Worm (Caenorhabditis elegans) whole organism, L4 larva: ENCODE data around the gene ttn-1.
A peak's percentile ranks its signal among the peaks of the same experiment; 100 is the strongest.

Source experiments
- T20F7.1 ChIP-seq: fragments of 200-800 bp; sonication (Bioruptor generic); optimal IDR thresholded peaks from 2 replicates; lab custom pipeline; 2018; ENCODE audit warnings: mild to moderate bottlenecking, missing genetic modification characterization, missing compliant biosample characterization
- T26A8.4 ChIP-seq: fragments of 200-800 bp; sonication (Bioruptor generic); IDR thresholded peaks from 2 replicates; pipeline ENCODE4 v1.3.6; 2022; ENCODE audit warnings: missing genetic modification characterization, missing compliant biosample characterization
- Y48G9A.11 ChIP-seq: fragments of 200-800 bp; sonication (Bioruptor generic); IDR thresholded peaks from 2 replicates; pipeline ENCODE4 v1.3.6; 2022; ENCODE audit warnings: missing genetic modification reagents, missing genetic modification characterization, missing compliant biosample characterization
- ZK546.5 ChIP-seq, 2 experiments: sonication (generic microtip); optimal IDR thresholded peaks; 2 replicates each; lab custom pipeline; 2017; ENCODE audit warnings: missing biosample characterization in 2 of 2, missing genetic modification characterization in 2 of 2
- aha-1 ChIP-seq: fragments of 150-350 bp; peaks from one replicate; lab custom pipeline; 2014; ENCODE audit warnings: missing biosample characterization, missing genetic modification characterization
- aly-2 ChIP-seq: sonication (generic microtip); optimal IDR thresholded peaks from 2 replicates; lab custom pipeline; 2018; ENCODE audit warnings: missing biosample characterization, missing genetic modification characterization
- ama-1 ChIP-seq: fragments of 150-350 bp; optimal IDR thresholded peaks from 2 replicates; lab custom pipeline; 2014; ENCODE audit warnings: inconsistent platforms, mixed read lengths
- ceh-28 ChIP-seq: fragments of 150-350 bp; optimal IDR thresholded peaks from 2 replicates; lab custom pipeline; 2014; ENCODE audit warnings: missing biosample characterization, missing genetic modification reagents, missing genetic modification characterization
- ceh-62 ChIP-seq: sonication (generic microtip); optimal IDR thresholded peaks from 2 replicates; lab custom pipeline; 2017; ENCODE audit warnings: missing biosample characterization, missing genetic modification characterization
- ces-1 ChIP-seq: fragments of 150-350 bp; sonication (generic microtip); optimal IDR thresholded peaks from 4 replicates; lab custom pipeline; 2014; ENCODE audit warnings: missing biosample characterization, missing genetic modification reagents, missing genetic modification characterization
- ctbp-1 ChIP-seq: fragments of 200-800 bp; sonication (Bioruptor generic); IDR thresholded peaks from 2 replicates; pipeline ENCODE4 v1.3.6; 2022; ENCODE audit warnings: missing genetic modification reagents, missing genetic modification characterization, missing compliant biosample characterization
- daf-16 ChIP-seq, 3 experiments: sonication (generic microtip); optimal IDR thresholded peaks; 2 replicates each; lab custom pipeline; 2016 to 2017; ENCODE audit warnings: missing genetic modification characterization in 3 of 3, missing genetic modification reagents in 3 of 3, mild to moderate bottlenecking in 2 of 3, missing compliant biosample characterization in 2 of 3, missing biosample characterization in 1 of 3, moderate library complexity in 1 of 3
- duxl-1 ChIP-seq: sonication (generic microtip); optimal IDR thresholded peaks from 2 replicates; lab custom pipeline; 2016; ENCODE audit warnings: mild to moderate bottlenecking, missing genetic modification characterization, moderate library complexity, missing compliant biosample characterization; ENCODE audit not compliant: poor library complexity
- egl-43 ChIP-seq: fragments of 200-800 bp; sonication (Bioruptor generic); IDR thresholded peaks from 2 replicates; pipeline ENCODE4 v1.3.6; 2022; ENCODE audit warnings: missing genetic modification reagents, missing genetic modification characterization, missing compliant biosample characterization
- hif-1 ChIP-seq, 2 experiments: sonication (generic microtip); optimal IDR thresholded peaks; 2 replicates each; lab custom pipeline; 2016 to 2017; ENCODE audit warnings: missing compliant biosample characterization in 2 of 2, missing genetic modification characterization in 2 of 2, missing genetic modification reagents in 2 of 2, missing genotype in 2 of 2, mild to moderate bottlenecking in 1 of 2
- hlh-11 ChIP-seq: fragments of 200-800 bp; sonication (Bioruptor generic); optimal IDR thresholded peaks from 2 replicates; lab custom pipeline; 2018; ENCODE audit warnings: mild to moderate bottlenecking, missing genetic modification characterization, missing compliant biosample characterization
- hlh-30 ChIP-seq: sonication (generic microtip); optimal IDR thresholded peaks from 2 replicates; lab custom pipeline; 2017; ENCODE audit warnings: antibody characterized with exemption, mild to moderate bottlenecking, missing genetic modification characterization, missing compliant biosample characterization; ENCODE audit not compliant: insufficient read depth
- lin-1 ChIP-seq: fragments of 200-800 bp; sonication (Bioruptor generic); IDR thresholded peaks from 2 replicates; pipeline ENCODE4 v1.3.6; 2022; ENCODE audit warnings: missing genetic modification reagents, missing genetic modification characterization, missing compliant biosample characterization
- lin-13 ChIP-seq: fragments of 150-350 bp; optimal IDR thresholded peaks from 2 replicates; lab custom pipeline; 2014; ENCODE audit warnings: missing biosample characterization, missing genetic modification reagents, missing genetic modification characterization
- lir-3 ChIP-seq: sonication (generic microtip); optimal IDR thresholded peaks from 2 replicates; lab custom pipeline; 2016; ENCODE audit warnings: mild to moderate bottlenecking, missing genetic modification characterization, missing compliant biosample characterization
- lsy-2 ChIP-seq, 2 experiments: fragments of 150-350 bp in 1 of 2; sonication (generic microtip) in 1 of 2; optimal IDR thresholded peaks; 2 replicates each; lab custom pipeline; 2014 to 2017; ENCODE audit warnings: missing biosample characterization in 2 of 2, missing genetic modification characterization in 2 of 2
- madf-5 ChIP-seq, 2 experiments: fragments of 200-800 bp; sonication (Bioruptor generic); IDR thresholded peaks; 2 replicates each; pipeline ENCODE4 v1.3.6; 2022; ENCODE audit warnings: missing compliant biosample characterization in 2 of 2, missing genetic modification characterization in 2 of 2
- madf-9 ChIP-seq: fragments of 200-800 bp; sonication (Bioruptor generic); conservative IDR thresholded peaks from 2 replicates; pipeline ENCODE4 v1.3.6; 2022; ENCODE audit warnings: missing genetic modification reagents, missing genetic modification characterization, missing compliant biosample characterization
- mdt-29 ChIP-seq: fragments of 200-800 bp; sonication (Bioruptor generic); IDR thresholded peaks from 2 replicates; pipeline ENCODE4 v1.3.6; 2022; ENCODE audit warnings: missing genetic modification reagents, missing genetic modification characterization, missing compliant biosample characterization
- mep-1 ChIP-seq: fragments of 150-350 bp; sonication (generic microtip); optimal IDR thresholded peaks from 3 replicates; lab custom pipeline; 2014; ENCODE audit warnings: missing biosample characterization, missing genetic modification characterization
- mxl-2 ChIP-seq: fragments of 200-800 bp; sonication (Bioruptor generic); conservative IDR thresholded peaks from 2 replicates; pipeline ENCODE4 v1.3.6; 2022; ENCODE audit warnings: missing genetic modification reagents, missing genetic modification characterization, missing compliant biosample characterization
- nhr-11 ChIP-seq: fragments of 150-350 bp; optimal IDR thresholded peaks from 2 replicates; lab custom pipeline; 2014; ENCODE audit warnings: missing biosample characterization, missing genetic modification characterization
- nhr-41 ChIP-seq: fragments of 200-800 bp; sonication (Bioruptor generic); IDR thresholded peaks from 2 replicates; pipeline ENCODE4 v1.3.6; 2022; ENCODE audit warnings: missing genetic modification reagents, missing genetic modification characterization, missing compliant biosample characterization
- nhr-48 ChIP-seq: sonication (generic microtip); optimal IDR thresholded peaks from 2 replicates; lab custom pipeline; 2016; ENCODE audit warnings: mild to moderate bottlenecking, missing genetic modification characterization, missing compliant biosample characterization
- nhr-6 ChIP-seq: fragments of 150-350 bp; optimal IDR thresholded peaks from 2 replicates; lab custom pipeline; 2014; ENCODE audit warnings: missing biosample characterization, missing genetic modification characterization
- php-3 ChIP-seq: fragments of 200-800 bp; sonication (Bioruptor generic); IDR thresholded peaks from 2 replicates; pipeline ENCODE4 v1.3.6; 2022; ENCODE audit warnings: missing genetic modification reagents, missing genetic modification characterization, missing compliant biosample characterization
- pqm-1 ChIP-seq: sonication (generic microtip); optimal IDR thresholded peaks from 2 replicates; lab custom pipeline; 2017; ENCODE audit warnings: missing biosample characterization, missing genetic modification characterization
- sdz-12 ChIP-seq: fragments of 200-800 bp; sonication (Bioruptor generic); optimal IDR thresholded peaks from 2 replicates; lab custom pipeline; 2018; ENCODE audit warnings: mild to moderate bottlenecking, missing genetic modification characterization, missing compliant biosample characterization
- set-16 ChIP-seq: fragments of 200-800 bp; sonication (Bioruptor generic); IDR thresholded peaks from 2 replicates; pipeline ENCODE4 v1.3.6; 2022; ENCODE audit warnings: missing genetic modification reagents, missing genetic modification characterization, missing compliant biosample characterization
- snpc-1.2 ChIP-seq: fragments of 200-800 bp; sonication (Bioruptor generic); IDR thresholded peaks from 2 replicates; pipeline ENCODE4 v1.3.6; 2022; ENCODE audit warnings: missing genetic modification reagents, missing genetic modification characterization, missing compliant biosample characterization
- snpc-4 ChIP-seq: fragments of 150-350 bp; optimal IDR thresholded peaks from 2 replicates; lab custom pipeline; 2014; ENCODE audit warnings: missing biosample characterization, missing genetic modification characterization
- unc-62 ChIP-seq, 3 experiments: fragments of 150-350 bp in 1 of 3; sonication (generic microtip); optimal IDR thresholded peaks in 2 of 3; peaks in 1 of 3; 1 replicate in 1 of 3; 2 replicates in 2 of 3; lab custom pipeline; 2014 to 2017; ENCODE audit warnings: missing biosample characterization in 3 of 3, missing genetic modification characterization in 3 of 3, missing genetic modification reagents in 3 of 3, missing genotype in 1 of 3
- vab-7 ChIP-seq: fragments of 200-800 bp; sonication (Bioruptor generic); IDR thresholded peaks from 2 replicates; pipeline ENCODE4 v1.3.6; 2022; ENCODE audit warnings: missing genetic modification reagents, missing genetic modification characterization, missing compliant biosample characterization
- zfp-2 ChIP-seq: sonication (generic microtip); optimal IDR thresholded peaks from 2 replicates; lab custom pipeline; 2016; ENCODE audit warnings: mild to moderate bottlenecking, missing genetic modification characterization, missing compliant biosample characterization
- zfp-3 ChIP-seq: fragments of 200-800 bp; sonication (Bioruptor generic); conservative IDR thresholded peaks from 2 replicates; pipeline ENCODE4 v1.3.6; 2022; ENCODE audit warnings: missing genetic modification reagents, missing genetic modification characterization, missing compliant biosample characterization
- zip-2 ChIP-seq: fragments of 150-350 bp; optimal IDR thresholded peaks from 2 replicates; lab custom pipeline; 2014; ENCODE audit warnings: missing biosample characterization, missing genetic modification characterization
- ztf-11 ChIP-seq: fragments of 150-350 bp; optimal IDR thresholded peaks from 2 replicates; lab custom pipeline; 2014; ENCODE audit warnings: missing biosample characterization, missing genetic modification characterization

Gene ttn-1

ce11 chrV:6226530-6227125, 24.2 kb upstream of the ttn-1 start, which contains the start of gene W06H8.6 (continued):
- TF ChIP-seq sdz-12 (peak; percentile 55), ces-1 (GFP tag; lab: Kevin White, UChicago) (no peak), aly-2 (no peak), nhr-48 (tag; lab: Kevin White, UChicago) (peak; percentile 14), nhr-11 (tag; lab: Kevin White, UChicago) (peak; percentile 7), set-16 (GFP tag; lab: Robert Waterston, UW) (peak; percentile 22; the same call in 1 of the 2 replicates), nhr-6 (tag; lab: Kevin White, UChicago) (peak; percentile 3), aha-1 (tag; lab: Kevin White, UChicago) (peak; percentile 58), duxl-1 (tag; lab: Kevin White, UChicago) (peak; percentile 30), lin-1 (peak; percentile 45), mdt-29 (GFP tag; lab: Robert Waterston, UW) (peak; percentile 47; the same call in 1 of the 2 replicates), unc-62 (GFP tag; optimal IDR thresholded peaks at IDR 0.05 in 1 of 2; lab: Kevin White, UChicago) (peak in 1 of 2 experiments; percentile 83), unc-62 (tag; optimal IDR thresholded peaks at IDR 0.05; lab: Kevin White, UChicago) (no peak), vab-7 (GFP tag; lab: Robert Waterston, UW) (0 out of 2 replicates have a peak, but pooled peaks have one; percentile 27)

- TF ChIP-seq sdz-12 (no peak), ama-1 (lab: Kevin White, UChicago) (no peak), set-16 (GFP tag; lab: Robert Waterston, UW) (peak; percentile 39; the same call in 1 of the 2 replicates), T20F7.1 (peak; percentile 15), hlh-11 (tag; lab: Kevin White, UChicago) (peak; percentile 5), php-3 (peak; percentile 52; the same call in 1 of the 2 replicates), zfp-3 (GFP tag; lab: Robert Waterston, UW) (peak; percentile 21; the same call in 1 of the 2 replicates), nhr-41 (GFP tag; lab: Robert Waterston, UW) (no peak), daf-16 (GFP tag; optimal IDR thresholded peaks at IDR 0.05; lab: Kevin White, UChicago) (peak in 1 of 2 experiments; percentile 8), daf-16 (tag; optimal IDR thresholded peaks at IDR 0.05; lab: Kevin White, UChicago) (peak; percentile 24), ceh-62 (tag; lab: Kevin White, UChicago) (no peak), hlh-30 (tag; lab: Kevin White, UChicago) (peak; percentile 17), snpc-1.2 (GFP tag; lab: Robert Waterston, UW) (peak; percentile 33; the same call in 1 of the 2 replicates), T26A8.4 (GFP tag; lab: Robert Waterston, UW) (peak; percentile 45), mep-1 (peak; percentile 5), ctbp-1 (GFP tag; lab: Robert Waterston, UW) (peak; percentile 28; the same call in 1 of the 2 replicates), egl-43 (GFP tag; lab: Robert Waterston, UW) (peak; percentile 70; the same call in 1 of the 2 replicates), ztf-11 (no peak), lsy-2 (tag; optimal IDR thresholded peaks at IDR 0.05; lab: Kevin White, UChicago) (peak in 1 of 2 experiments; percentile 51), madf-9 (GFP tag; lab: Robert Waterston, UW) (peak; percentile 55; the same call in 1 of the 2 replicates)
These were observed 23.5 kb upstream of the ttn-1 start for ce11 chrV:6225745-6226528.

DNA sequence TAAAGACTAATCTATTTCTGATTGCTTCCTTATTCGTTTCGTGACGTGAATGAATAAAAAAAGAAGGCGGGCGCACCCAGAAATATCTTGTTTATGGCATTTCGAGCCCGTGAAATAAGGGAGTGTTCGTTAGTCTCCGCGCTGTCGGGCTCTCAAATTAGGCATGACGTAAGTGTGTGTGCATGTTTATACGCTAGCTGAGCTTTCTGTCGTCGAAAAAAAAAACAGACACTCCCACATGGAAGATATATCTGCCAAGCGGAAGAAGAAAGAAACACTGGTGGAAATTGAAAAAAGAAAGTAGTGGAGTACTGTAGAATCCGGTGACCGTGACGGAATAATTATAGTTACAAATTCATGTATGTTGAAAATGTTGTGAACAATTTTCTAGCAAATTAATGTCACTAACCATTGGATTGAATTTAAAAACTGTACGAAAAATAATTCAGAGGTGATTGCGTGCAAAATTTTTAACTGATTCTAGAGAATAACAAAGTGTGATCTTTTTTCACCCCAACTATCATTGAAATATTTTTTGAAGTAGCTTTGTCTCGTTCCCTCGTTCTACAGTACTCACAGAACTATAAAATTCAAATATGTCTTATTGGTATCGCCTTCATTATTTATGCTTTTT, 22.7 kb upstream of the ttn-1 start:
- TF ChIP-seq ceh-62 (tag; lab: Kevin White, UChicago) (no peak), hif-1 (tag; optimal IDR thresholded peaks at IDR 0.05; lab: Kevin White, UChicago) (no peak), ZK546.5 (tag; optimal IDR thresholded peaks at IDR 0.05; lab: Kevin White, UChicago) (no peak), ceh-28 (tag; lab: Kevin White, UChicago) (no peak), daf-16 (GFP tag; optimal IDR thresholded peaks at IDR 0.05; lab: Kevin White, UChicago) (no peak), daf-16 (tag; optimal IDR thresholded peaks at IDR 0.05; lab: Kevin White, UChicago) (no peak), lir-3 (tag; lab: Kevin White, UChicago) (no peak), madf-5 (GFP tag; IDR thresholded peaks at IDR 0.05; lab: Robert Waterston, UW) (no peak), T20F7.1 (no peak), mep-1 (no peak), pqm-1 (tag; lab: Kevin White, UChicago) (no peak), zfp-2 (tag; lab: Kevin White, UChicago) (no peak), zip-2 (no peak), egl-43 (GFP tag; lab: Robert Waterston, UW) (no peak), php-3 (peak; percentile 9; the same call in 1 of the 2 replicates), mxl-2 (no peak), vab-7 (GFP tag; lab: Robert Waterston, UW) (no peak), mdt-29 (GFP tag; lab: Robert Waterston, UW) (no peak), lin-13 (no peak), Y48G9A.11 (no peak), snpc-4 (tag; lab: Kevin White, UChicago) (no peak)
